Worm (Caenorhabditis elegans) whole organism, late embryonic: ENCODE measurements around the gene gpa-2.

ENCODE experiments used
- ceh-48 ChIP-seq: sonication (generic microtip); optimal IDR thresholded peaks from 2 replicates; lab custom pipeline; 2016; ENCODE audit warnings: missing genetic modification characterization, inconsistent platforms, missing compliant biosample characterization
- dmd-4 ChIP-seq: sonication (generic microtip); optimal IDR thresholded peaks from 2 replicates; lab custom pipeline; 2016; ENCODE audit warnings: borderline replicate concordance, missing genetic modification characterization, missing compliant biosample characterization
- fkh-10 ChIP-seq: fragments of 150-350 bp; optimal IDR thresholded peaks from 2 replicates; lab custom pipeline; 2014; ENCODE audit warnings: missing biosample characterization, missing genetic modification reagents, missing genetic modification characterization
- nfya-1 ChIP-seq: sonication (generic microtip); optimal IDR thresholded peaks from 2 replicates; lab custom pipeline; 2017; ENCODE audit warnings: missing genetic modification characterization, mild to moderate bottlenecking, missing compliant biosample characterization, antibody characterized with exemption, moderate library complexity
- pha-4 ChIP-seq: fragments of 150-350 bp; optimal IDR thresholded peaks from 2 replicates; lab custom pipeline; 2018; ENCODE audit warnings: missing biosample characterization, missing genetic modification reagents, missing genetic modification characterization
- pros-1 ChIP-seq: fragments of 150-350 bp; optimal IDR thresholded peaks from 2 replicates; lab custom pipeline; 2014; ENCODE audit warnings: missing biosample characterization, missing genetic modification reagents, missing genetic modification characterization

DNA sequence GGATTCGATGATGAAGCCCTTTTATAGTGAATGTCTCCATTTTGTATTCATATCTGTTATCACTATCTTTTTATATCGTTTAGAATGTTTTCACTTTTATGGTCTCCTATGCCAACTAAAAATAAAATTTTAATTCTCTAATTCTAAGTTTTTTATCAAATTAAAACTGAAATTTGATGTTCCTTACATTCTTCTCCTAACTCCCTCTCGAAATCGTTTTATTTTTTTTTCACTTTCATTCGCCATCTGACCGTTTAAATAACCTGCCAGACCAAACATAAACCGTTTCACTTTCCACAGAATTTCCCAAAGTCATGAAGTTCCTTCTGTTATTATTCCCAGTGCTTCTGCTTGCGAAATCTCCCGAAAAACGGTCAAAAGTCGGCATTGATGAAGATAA lies 8.4 kb downstream of the gpa-2 start, which contains the start of gene F52E1.5:
- TF ChIP-seq dmd-4 = no peak
- no peak for TF ChIP-seq nfya-1 (tag; lab: Kevin White, UChicago)
- no peak for TF ChIP-seq pros-1 (tag; lab: Kevin White, UChicago)
- no peak for TF ChIP-seq fkh-10 (GFP tag; lab: Kevin White, UChicago)
- no peak for TF ChIP-seq pha-4 (tag; lab: Kevin White, UChicago)
- TF ChIP-seq ceh-48 (tag; lab: Kevin White, UChicago) = no peak
